Worm (Caenorhabditis elegans): ENCODE data around the gene F09F9.1.

DNA sequence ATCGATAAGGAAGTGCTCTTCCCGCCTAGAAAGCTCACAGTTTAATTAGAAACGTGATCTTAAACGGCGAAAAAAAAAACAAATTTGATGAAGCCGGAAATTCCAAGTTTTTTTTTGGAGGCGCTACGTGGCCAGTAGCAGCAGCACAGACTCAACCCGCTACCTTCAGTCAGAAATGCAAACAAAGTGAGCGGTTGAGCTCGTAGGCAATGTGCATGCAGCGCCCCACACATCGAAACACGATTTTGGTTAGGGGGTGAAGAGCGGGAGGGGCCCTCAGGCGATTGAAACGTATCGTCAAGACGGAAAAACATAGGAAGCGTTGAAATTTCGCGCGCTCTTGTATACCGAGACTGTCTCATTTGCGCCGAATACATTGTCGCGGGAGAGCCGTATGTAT lies 36.1 kb downstream of the F09F9.1 start:
- TF ChIP-seq med-1 (GFP tag; optimal IDR thresholded peaks at IDR 0.05; ENCODE audit: insufficient read depth) = no peak
- no peak for TF ChIP-seq tab-1 (GFP tag; IDR thresholded peaks at IDR 0.05)
- TF ChIP-seq ref-1 (GFP tag; conservative IDR thresholded peaks at IDR 0.05) = no peak
- no peak for TF ChIP-seq klf-2 (GFP tag; conservative IDR thresholded peaks at IDR 0.05)
- no peak for TF ChIP-seq ztf-29 (GFP tag; IDR thresholded peaks at IDR 0.05)

All from whole organism, midembryonic.